Worm (Caenorhabditis elegans): Measurements from ENCODE around the gene haao-1.

DNA sequence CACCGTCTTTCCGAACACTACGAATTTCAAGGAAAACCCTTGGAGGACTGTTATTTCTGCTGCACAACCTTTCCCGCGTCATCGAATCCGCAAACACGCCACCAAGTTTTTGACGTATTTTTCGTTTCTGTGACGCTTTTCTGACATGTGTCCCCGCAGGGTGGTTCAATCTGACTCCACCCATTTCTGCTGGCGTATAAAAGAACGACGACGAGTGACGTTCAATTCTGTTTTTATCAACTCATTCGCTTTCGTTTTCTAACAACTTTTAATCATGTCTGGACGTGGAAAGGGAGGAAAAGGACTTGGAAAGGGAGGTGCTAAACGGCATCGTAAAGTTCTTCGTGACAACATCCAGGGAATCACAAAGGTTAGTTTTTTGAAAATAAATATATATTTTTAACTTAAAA, 42.2 kb downstream of the haao-1 start, which contains the start of gene his-37:
- peak; percentile 93 for TF ChIP-seq snpc-4 (tag; optimal IDR thresholded peaks at IDR 0.05)
- peak in 1 of 2 experiments; percentile 89 for TF ChIP-seq ztf-11 (tag; optimal IDR thresholded peaks at IDR 0.05)
- peak; percentile 98 for TF ChIP-seq tbx-2 (tag; optimal IDR thresholded peaks at IDR 0.05)
- TF ChIP-seq lin-39 (tag; optimal IDR thresholded peaks at IDR 0.05), result peak; percentile 90
- TF ChIP-seq lin-13 (GFP tag; optimal IDR thresholded peaks at IDR 0.05), result peak; percentile 98
- peak; percentile 99 for TF ChIP-seq mep-1 (tag; optimal IDR thresholded peaks at IDR 0.05)

All from whole organism, L1 larva.